Worm (Caenorhabditis elegans) whole organism, mixed stage, embryonic: ENCODE results near the gene soc-1.

Experiments
- blmp-1 ChIP-seq: fragments of 150-350 bp; optimal IDR thresholded peaks from 2 replicates; lab custom pipeline; 2014; ENCODE audit warnings: missing biosample characterization, missing genetic modification characterization
- ceh-43 ChIP-seq: fragments of 200-800 bp; sonication (Bioruptor generic); optimal IDR thresholded peaks from 2 replicates; lab custom pipeline; 2018; ENCODE audit warnings: mild to moderate bottlenecking, missing genetic modification characterization, moderate library complexity, missing compliant biosample characterization
- ces-1 ChIP-seq: fragments of 150-350 bp; optimal IDR thresholded peaks from 2 replicates; lab custom pipeline; 2014; ENCODE audit warnings: missing biosample characterization, missing genetic modification reagents, missing genetic modification characterization
- elt-3 ChIP-seq: fragments of 150-350 bp; optimal IDR thresholded peaks from 2 replicates; lab custom pipeline; 2014; ENCODE audit warnings: missing biosample characterization, missing genetic modification characterization
- mab-5 ChIP-seq: fragments of 150-350 bp; optimal IDR thresholded peaks from 2 replicates; lab custom pipeline; 2014; ENCODE audit warnings: missing biosample characterization, missing genetic modification characterization
- mep-1 ChIP-seq: fragments of 150-350 bp; optimal IDR thresholded peaks from 2 replicates; lab custom pipeline; 2017; ENCODE audit warnings: missing biosample characterization, missing genetic modification reagents, missing genetic modification characterization, inconsistent platforms
- nhr-12 ChIP-seq: fragments of 150-350 bp; optimal IDR thresholded peaks from 2 replicates; lab custom pipeline; 2014; ENCODE audit warnings: missing biosample characterization, missing genetic modification characterization
- nhr-28 ChIP-seq: fragments of 150-350 bp; optimal IDR thresholded peaks from 2 replicates; lab custom pipeline; 2014; ENCODE audit warnings: missing biosample characterization, missing genetic modification characterization
- pha-4 ChIP-seq: fragments of 150-350 bp; optimal IDR thresholded peaks from 2 replicates; lab custom pipeline; 2018; ENCODE audit warnings: missing biosample characterization, missing genetic modification reagents, missing genetic modification characterization
- snpc-4 ChIP-seq: fragments of 150-350 bp; optimal IDR thresholded peaks from 2 replicates; lab custom pipeline; 2014; ENCODE audit warnings: missing biosample characterization, missing genetic modification characterization
- sptf-1 ChIP-seq: sonication (generic microtip); optimal IDR thresholded peaks from 2 replicates; lab custom pipeline; 2017; ENCODE audit warnings: mild to moderate bottlenecking, missing genetic modification characterization, moderate library complexity, missing compliant biosample characterization
- unc-62 ChIP-seq: fragments of 150-350 bp; optimal IDR thresholded peaks from 2 replicates; lab custom pipeline; 2014; ENCODE audit warnings: missing biosample characterization, missing genetic modification reagents, missing genetic modification characterization

DNA sequence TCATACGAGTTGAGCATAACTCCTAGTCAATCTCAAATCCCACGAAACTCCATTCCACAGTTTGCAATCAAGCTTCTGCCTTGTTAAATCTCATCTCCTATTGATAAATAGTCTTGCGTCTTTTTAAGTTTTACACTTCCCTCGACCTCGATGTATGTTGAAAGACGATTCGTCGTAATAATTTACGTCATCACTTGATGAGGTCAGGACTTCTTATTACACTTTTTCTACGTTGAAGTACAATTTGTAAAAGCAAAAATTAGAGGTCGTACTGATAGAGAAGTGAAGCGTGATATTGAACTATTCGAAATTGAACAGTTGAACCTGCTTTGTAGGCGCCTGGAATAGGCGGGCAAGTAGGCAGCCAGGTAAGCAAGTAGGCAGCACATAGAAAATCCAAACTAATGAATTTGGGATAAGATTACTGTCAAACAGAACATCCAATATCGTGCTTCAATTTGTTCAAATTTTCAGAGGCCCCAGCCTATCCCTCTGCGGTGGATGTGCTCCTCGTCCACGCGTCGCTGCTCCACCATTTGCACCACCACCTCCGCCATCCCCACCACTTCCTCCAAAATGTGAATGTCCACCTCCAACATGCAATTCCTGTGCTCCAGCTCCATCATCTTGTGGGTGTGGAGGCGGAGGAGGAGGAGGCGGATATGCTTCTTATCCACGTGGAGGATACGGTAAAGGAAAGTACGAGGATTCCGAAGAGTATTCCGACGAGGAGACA is 7.1 kb downstream of the soc-1 start:
- TF ChIP-seq nhr-28 (tag; lab: Kevin White, UChicago) = no peak
- no peak for TF ChIP-seq elt-3 (tag; lab: Kevin White, UChicago)
- no peak for TF ChIP-seq unc-62 (GFP tag; lab: Kevin White, UChicago)
- TF ChIP-seq ceh-43 = no peak
- TF ChIP-seq pha-4 (tag; lab: Kevin White, UChicago) = no peak
- TF ChIP-seq ces-1 = no peak
- TF ChIP-seq snpc-4 = no peak
- TF ChIP-seq nhr-12 (tag; lab: Kevin White, UChicago) = no peak
- no peak for TF ChIP-seq mep-1
- no peak for TF ChIP-seq sptf-1 (tag; lab: Kevin White, UChicago)
- no peak for TF ChIP-seq blmp-1
- no peak for TF ChIP-seq mab-5 (tag; lab: Kevin White, UChicago)
